Fruit fly (Drosophila melanogaster) whole organism, wandering third instar larva: ENCODE results near the gene CG14720.

Experiments
- CG9705 ChIP-seq: fragments of 200-800 bp; sonication (Bioruptor generic); optimal IDR thresholded peaks from 2 replicates; lab custom pipeline; 2018; ENCODE audit warnings: missing biosample characterization, mild to moderate bottlenecking, missing genetic modification characterization
- GATAd ChIP-seq: sonication (Bioruptor generic); optimal IDR thresholded peaks from 2 replicates; lab custom pipeline; 2016; ENCODE audit warnings: missing biosample characterization, missing genetic modification characterization
- Myc ChIP-seq: fragments of >200 bp; optimal IDR thresholded peaks from 2 replicates; lab custom pipeline; 2017
- Rel ChIP-seq, 2 experiments: fragments of 200-800 bp; sonication (Bioruptor generic) in 1 of 2; optimal IDR thresholded peaks; 2 replicates in 1 of 2; 3 replicates in 1 of 2; lab custom pipeline; 2016 to 2019; ENCODE audit warnings: mild to moderate bottlenecking in 2 of 2, missing biosample characterization in 2 of 2, missing genetic modification characterization in 2 of 2, moderate library complexity in 1 of 2
- fru ChIP-seq: fragments of 200-800 bp; sonication (Bioruptor generic); optimal IDR thresholded peaks from 3 replicates; lab custom pipeline; 2016; ENCODE audit warnings: missing biosample characterization, mild to moderate bottlenecking, missing genetic modification characterization
- h ChIP-seq: fragments of 200-800 bp; sonication (Bioruptor generic); optimal IDR thresholded peaks from 3 replicates; lab custom pipeline; 2016; ENCODE audit warnings: missing biosample characterization, mild to moderate bottlenecking, missing genetic modification characterization
- usp ChIP-seq: fragments of >200 bp; optimal IDR thresholded peaks from 2 replicates; lab custom pipeline; 2017; ENCODE audit warnings: missing biosample characterization, missing genetic modification characterization

DNA sequence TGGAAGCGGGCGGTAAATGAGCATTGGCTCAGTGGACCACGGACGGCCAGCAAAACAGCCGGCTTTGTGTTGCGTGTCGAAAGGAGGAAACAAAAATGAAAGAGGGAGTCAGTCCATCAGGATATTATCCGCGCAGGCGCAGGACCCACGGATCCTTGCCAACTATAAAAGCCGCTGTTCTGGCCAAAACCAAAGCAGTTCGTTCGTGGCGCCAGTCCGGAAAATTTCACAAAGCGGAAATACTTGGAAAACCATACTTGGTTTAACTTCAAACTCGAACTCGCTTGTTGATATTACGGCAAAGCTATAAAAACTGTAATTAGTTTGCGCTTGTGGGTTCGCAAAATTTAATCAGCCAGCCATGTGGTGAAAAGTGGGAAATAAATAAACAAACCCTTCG is 10.1 kb downstream of the CG14720 start, which contains the start of gene CG12594:
- TF ChIP-seq Myc (lab: Kevin White, UChicago) (no peak), CG9705 (GFP tag; lab: Kevin White, UChicago) (no peak), GATAd (no peak), Rel (GFP tag; optimal IDR thresholded peaks at IDR 0.05; lab: Kevin White, UChicago) (no peak), Rel (tag; optimal IDR thresholded peaks at IDR 0.05; lab: Kevin White, UChicago) (no peak), usp (GFP tag; lab: Kevin White, UChicago) (no peak), h (GFP tag; lab: Kevin White, UChicago) (no peak), fru (GFP tag; lab: Kevin White, UChicago) (no peak)
